Comparison of ENCODE assay signal across 1 fruit fly cellular context in genomic region chrX:13331814-13332701, dm6.
TF ChIP-seq lines count a peak whose summit lies in the region.

No protein-coding gene starts in this region.

TF ChIP-seq in whole organism, embryonic, 481 proteins besides CTCF, POLR2A, EP300 and RAD21 (continued from another document):
- TF ChIP-seq eve (GFP tag; optimal IDR thresholded peaks at IDR 0.05; lab: Kevin White, UChicago) (peak in 1 of 2 experiments; percentile 85), CG7839 (tag; optimal IDR thresholded peaks at IDR 0.05; lab: Kevin White, UChicago) (peak; percentile 7), kah (GFP tag; optimal IDR thresholded peaks at IDR 0.05; lab: Kevin White, UChicago) (no peak), Dbx (GFP tag; IDR thresholded peaks at IDR 0.05; lab: Robert Waterston, UW) (0 out of 3 replicates have a peak, but pooled peaks have one; percentile 13), ATbp (GFP tag; optimal IDR thresholded peaks at IDR 0.05; lab: Kevin White, UChicago) (peak; percentile 34), dm (GFP tag; optimal IDR thresholded peaks at IDR 0.05; lab: Kevin White, UChicago) (no peak), Fer2 (tag; optimal IDR thresholded peaks at IDR 0.05; lab: Kevin White, UChicago) (no peak), crol (GFP tag; IDR thresholded peaks at IDR 0.05; lab: Robert Waterston, UW) (no peak), gem (tag; optimal IDR thresholded peaks at IDR 0.05; lab: Kevin White, UChicago) (peak; percentile 46), sisA (GFP tag; IDR thresholded peaks at IDR 0.05; lab: Robert Waterston, UW) (no peak), Hsf (GFP tag; optimal IDR thresholded peaks at IDR 0.05; lab: Kevin White, UChicago) (no peak), ewg (GFP tag; optimal IDR thresholded peaks at IDR 0.05; lab: Kevin White, UChicago) (no peak), ato (GFP tag; IDR thresholded peaks at IDR 0.05; lab: Robert Waterston, UW; ENCODE audit: partially characterized antibody) (no peak), BtbVII (GFP tag; optimal IDR thresholded peaks at IDR 0.05; lab: Kevin White, UChicago) (no peak), CG7786 (GFP tag; optimal IDR thresholded peaks at IDR 0.05; lab: Kevin White, UChicago) (peak; percentile 1), nom (GFP tag; optimal IDR thresholded peaks at IDR 0.05; lab: Kevin White, UChicago) (peak; percentile 62), Oaz (GFP tag; IDR thresholded peaks at IDR 0.05; lab: Robert Waterston, UW) (no peak), dati (GFP tag; IDR thresholded peaks at IDR 0.05; lab: Robert Waterston, UW) (no peak), HHEX (GFP tag; optimal IDR thresholded peaks at IDR 0.05; lab: Kevin White, UChicago) (no peak), Ptx1 (GFP tag; IDR thresholded peaks at IDR 0.05; lab: Robert Waterston, UW) (peak; percentile 28; the same call in 1 of the 2 replicates), CG13894 (tag; optimal IDR thresholded peaks at IDR 0.05; lab: Kevin White, UChicago) (peak; percentile 99), sc (optimal IDR thresholded peaks at IDR 0.05; lab: Kevin White, UChicago) (no peak), sc (GFP tag; optimal IDR thresholded peaks at IDR 0.05; lab: Kevin White, UChicago) (no peak), CG6175 (GFP tag; IDR thresholded peaks at IDR 0.05; lab: Robert Waterston, UW) (no peak), kay (GFP tag; optimal IDR thresholded peaks at IDR 0.05; lab: Kevin White, UChicago) (no peak), lab (GFP tag; optimal IDR thresholded peaks at IDR 0.05; lab: Kevin White, UChicago) (peak; percentile 5), luna (GFP tag; optimal IDR thresholded peaks at IDR 0.05; lab: Kevin White, UChicago) (no peak), scrt (GFP tag; optimal IDR thresholded peaks at IDR 0.05; lab: Kevin White, UChicago) (no peak), PHDP (tag; optimal IDR thresholded peaks at IDR 0.05; lab: Kevin White, UChicago) (no peak), pan (optimal IDR thresholded peaks at IDR 0.05; lab: Kevin White, UChicago) (no peak), pan (GFP tag; optimal IDR thresholded peaks at IDR 0.05 in 1 of 2, IDR thresholded peaks at IDR 0.05 in 1 of 2) (peak in 1 of 2 experiments; percentile 38), CG5180 (GFP tag; optimal IDR thresholded peaks at IDR 0.05; lab: Kevin White, UChicago) (no peak), wor (GFP tag; IDR thresholded peaks at IDR 0.05; lab: Robert Waterston, UW) (0 out of 2 replicates have a peak, but pooled peaks have one; percentile 22), CG17328 (GFP tag; IDR thresholded peaks at IDR 0.05; lab: Robert Waterston, UW) (peak; percentile 19; the same call in 1 of the 2 replicates), mam (GFP tag; optimal IDR thresholded peaks at IDR 0.05; lab: Kevin White, UChicago) (peak; percentile 26), CG11696 (GFP tag; IDR thresholded peaks at IDR 0.05; lab: Robert Waterston, UW) (no peak), CG4854 (GFP tag; optimal IDR thresholded peaks at IDR 0.05; lab: Kevin White, UChicago) (no peak), onecut (GFP tag; IDR thresholded peaks at IDR 0.05; lab: Robert Waterston, UW) (no peak), peb (GFP tag; IDR thresholded peaks at IDR 0.05; lab: Robert Waterston, UW) (no peak), CG9817 (tag; optimal IDR thresholded peaks at IDR 0.05; lab: Kevin White, UChicago) (peak; percentile 2), CG12299 (tag; optimal IDR thresholded peaks at IDR 0.05; lab: Kevin White, UChicago) (no peak), CG15514 (GFP tag; optimal IDR thresholded peaks at IDR 0.05; lab: Kevin White, UChicago) (peak; percentile 31), Antp (GFP tag; optimal IDR thresholded peaks at IDR 0.05; lab: Kevin White, UChicago) (peak; percentile 5), Drgx (GFP tag; IDR thresholded peaks at IDR 0.05; lab: Robert Waterston, UW) (peak; percentile 89), ind (GFP tag; optimal IDR thresholded peaks at IDR 0.05; lab: Kevin White, UChicago) (peak; percentile 24), Fer1 (GFP tag; optimal IDR thresholded peaks at IDR 0.05; lab: Kevin White, UChicago) (no peak), HLH3B (GFP tag; IDR thresholded peaks at IDR 0.05; lab: Robert Waterston, UW) (peak; percentile 43; the same call in 1 of the 2 replicates), wek (GFP tag; optimal IDR thresholded peaks at IDR 0.05; lab: Kevin White, UChicago) (no peak), sd (tag; optimal IDR thresholded peaks at IDR 0.05; lab: Kevin White, UChicago) (peak; percentile 89), CG2120 (GFP tag; optimal IDR thresholded peaks at IDR 0.05; lab: Kevin White, UChicago) (peak; percentile 43), CG11456 (GFP tag; IDR thresholded peaks at IDR 0.05; lab: Robert Waterston, UW) (no peak), CG18619 (GFP tag; optimal IDR thresholded peaks at IDR 0.05; lab: Kevin White, UChicago) (no peak), Mad (GFP tag; optimal IDR thresholded peaks at IDR 0.05; lab: Kevin White, UChicago) (no peak), pho (GFP tag; optimal IDR thresholded peaks at IDR 0.05; lab: Kevin White, UChicago) (no peak), CG10274 (GFP tag; optimal IDR thresholded peaks at IDR 0.05; lab: Kevin White, UChicago) (no peak), dysf (GFP tag; IDR thresholded peaks at IDR 0.05; lab: Robert Waterston, UW) (peak; percentile 34; the same call in 1 of the 3 replicates), NC2β (GFP tag; optimal IDR thresholded peaks at IDR 0.05; lab: Kevin White, UChicago) (no peak), Spps (tag; optimal IDR thresholded peaks at IDR 0.05; lab: Kevin White, UChicago) (no peak), CG1603 (tag; optimal IDR thresholded peaks at IDR 0.05; lab: Kevin White, UChicago) (peak; percentile 53), nau (GFP tag; optimal IDR thresholded peaks at IDR 0.05; lab: Kevin White, UChicago) (no peak), prd (optimal IDR thresholded peaks at IDR 0.05; lab: Kevin White, UChicago) (no peak), prd (GFP tag; IDR thresholded peaks at IDR 0.05; lab: Robert Waterston, UW) (peak; percentile 31; the same call in 2 of the 3 replicates), CG11695 (GFP tag; IDR thresholded peaks at IDR 0.05; lab: Robert Waterston, UW) (0 out of 3 replicates have a peak, but pooled peaks have one; percentile 13), pfk (GFP tag; optimal IDR thresholded peaks at IDR 0.05; lab: Kevin White, UChicago) (no peak), Poxn (GFP tag; IDR thresholded peaks at IDR 0.05; lab: Robert Waterston, UW) (no peak), CG17829 (tag; optimal IDR thresholded peaks at IDR 0.05; lab: Kevin White, UChicago) (no peak), hkb (optimal IDR thresholded peaks at IDR 0.05; lab: Kevin White, UChicago) (no peak), hkb (GFP tag; IDR thresholded peaks at IDR 0.05; lab: Robert Waterston, UW) (0 out of 2 replicates have a peak, but pooled peaks have one; percentile 23), Rfx (GFP tag; IDR thresholded peaks at IDR 0.05; lab: Robert Waterston, UW) (no peak), aop (GFP tag; IDR thresholded peaks at IDR 0.05; lab: Robert Waterston, UW) (0 out of 2 replicates have a peak, but pooled peaks have one; percentile 28), CG14441 (GFP tag; IDR thresholded peaks at IDR 0.05; lab: Robert Waterston, UW) (peak; percentile 56), Dref (GFP tag; IDR thresholded peaks at IDR 0.05; lab: Robert Waterston, UW) (no peak), BEAF-32 (GFP tag; optimal IDR thresholded peaks at IDR 0.05; lab: Kevin White, UChicago) (no peak), Ets97D (GFP tag; optimal IDR thresholded peaks at IDR 0.05; lab: Kevin White, UChicago) (no peak), CG9727 (GFP tag; optimal IDR thresholded peaks at IDR 0.05; lab: Kevin White, UChicago) (no peak), seq (GFP tag; IDR thresholded peaks at IDR 0.05; lab: Robert Waterston, UW) (0 out of 2 replicates have a peak, but pooled peaks have one; percentile 27), Optix (GFP tag; IDR thresholded peaks at IDR 0.05; lab: Robert Waterston, UW) (no peak), phol (tag; optimal IDR thresholded peaks at IDR 0.05; lab: Kevin White, UChicago) (peak; percentile 15), ttk (GFP tag; IDR thresholded peaks at IDR 0.05; lab: Robert Waterston, UW) (0 out of 2 replicates have a peak, but pooled peaks have one; percentile 16), CG10366 (GFP tag; IDR thresholded peaks at IDR 0.05; lab: Robert Waterston, UW) (no peak; the same call in 1 of the 2 replicates), CG18599 (GFP tag; optimal IDR thresholded peaks at IDR 0.05; lab: Kevin White, UChicago) (peak; percentile 16), trh (GFP tag; optimal IDR thresholded peaks at IDR 0.05; lab: Kevin White, UChicago) (no peak), corto (GFP tag; optimal IDR thresholded peaks at IDR 0.05; lab: Kevin White, UChicago) (peak; percentile 61), CG4282 (GFP tag; optimal IDR thresholded peaks at IDR 0.05; lab: Kevin White, UChicago) (no peak), NFAT (GFP tag; IDR thresholded peaks at IDR 0.05; lab: Robert Waterston, UW) (no peak), inv (GFP tag; IDR thresholded peaks at IDR 0.05; lab: Robert Waterston, UW; ENCODE audit: partially characterized antibody) (no peak), dmrt99B (tag; optimal IDR thresholded peaks at IDR 0.05; lab: Kevin White, UChicago) (peak; percentile 48), CG6689 (GFP tag; IDR thresholded peaks at IDR 0.05; lab: Robert Waterston, UW) (no peak), CG10321 (GFP tag; IDR thresholded peaks at IDR 0.05; lab: Robert Waterston, UW) (no peak), btn (GFP tag; optimal IDR thresholded peaks at IDR 0.05; lab: Kevin White, UChicago) (no peak), CG2202 (tag; optimal IDR thresholded peaks at IDR 0.05; lab: Kevin White, UChicago) (no peak), CG11504 (tag; optimal IDR thresholded peaks at IDR 0.05; lab: Kevin White, UChicago) (peak; percentile 41), CG10147 (GFP tag; optimal IDR thresholded peaks at IDR 0.05; lab: Kevin White, UChicago) (no peak), Hand (GFP tag; optimal IDR thresholded peaks at IDR 0.05; lab: Kevin White, UChicago) (no peak), CoRest (tag; optimal IDR thresholded peaks at IDR 0.05; lab: Kevin White, UChicago) (no peak), lbe (GFP tag; optimal IDR thresholded peaks at IDR 0.05; lab: Kevin White, UChicago) (peak; percentile 61), Fer3 (tag; optimal IDR thresholded peaks at IDR 0.05; lab: Kevin White, UChicago) (peak; percentile 25), CG2712 (tag; optimal IDR thresholded peaks at IDR 0.05; lab: Kevin White, UChicago) (no peak), tup (GFP tag; optimal IDR thresholded peaks at IDR 0.05; lab: Kevin White, UChicago) (no peak), CG10267 (tag; optimal IDR thresholded peaks at IDR 0.05; lab: Kevin White, UChicago) (no peak), nerfin-1 (tag; optimal IDR thresholded peaks at IDR 0.05; lab: Kevin White, UChicago) (no peak), zen (tag; optimal IDR thresholded peaks at IDR 0.05; lab: Kevin White, UChicago) (no peak), Sox102F (GFP tag; optimal IDR thresholded peaks at IDR 0.05; lab: Kevin White, UChicago) (peak; percentile 48), Atf3 (GFP tag; optimal IDR thresholded peaks at IDR 0.05; lab: Kevin White, UChicago) (no peak), vvl (GFP tag; IDR thresholded peaks at IDR 0.05; lab: Robert Waterston, UW) (peak; percentile 55), CG32532 (GFP tag; IDR thresholded peaks at IDR 0.05; lab: Robert Waterston, UW) (0 out of 2 replicates have a peak, but pooled peaks have one; percentile 27)
TF ChIP-seq in whole organism, embryonic: peak in this region for 66.
